Worm (Caenorhabditis elegans) whole organism, L1 larva: ENCODE data around the gene sdz-9.

Experiments used
- C34B4.2 ChIP-seq: sonication (generic microtip); optimal IDR thresholded peaks from 2 replicates; lab custom pipeline; 2017; ENCODE audit warnings: mild to moderate bottlenecking, missing genetic modification characterization, missing compliant biosample characterization
- F16B12.6 ChIP-seq: fragments of 150-350 bp; optimal IDR thresholded peaks from 2 replicates; lab custom pipeline; 2014; ENCODE audit warnings: missing biosample characterization, missing genetic modification characterization
- aha-1 ChIP-seq: fragments of 150-350 bp; optimal IDR thresholded peaks from 2 replicates; lab custom pipeline; 2014; ENCODE audit warnings: missing biosample characterization, missing genetic modification characterization
- blmp-1 ChIP-seq: fragments of 150-350 bp; optimal IDR thresholded peaks from 2 replicates; lab custom pipeline; 2014; ENCODE audit warnings: missing biosample characterization, missing genetic modification characterization
- ceh-63 ChIP-seq: fragments of 200-800 bp; sonication (Bioruptor generic); optimal IDR thresholded peaks from 2 replicates; lab custom pipeline; 2018; ENCODE audit warnings: mild to moderate bottlenecking, missing genetic modification characterization, missing compliant biosample characterization
- ceh-8 ChIP-seq: fragments of 200-800 bp; sonication (Bioruptor generic); optimal IDR thresholded peaks from 2 replicates; lab custom pipeline; 2018; ENCODE audit warnings: mild to moderate bottlenecking, missing genetic modification characterization, moderate library complexity, missing compliant biosample characterization
- ceh-82 ChIP-seq, 3 experiments: fragments of 150-350 bp in 1 of 3; sonication (generic microtip) in 2 of 3; optimal IDR thresholded peaks; 2 replicates each; lab custom pipeline; 2014 to 2017; ENCODE audit warnings: missing biosample characterization in 3 of 3, missing genetic modification characterization in 3 of 3
- efl-1 ChIP-seq, 4 experiments: fragments of 150-350 bp; optimal IDR thresholded peaks in 3 of 4; peaks in 1 of 4; 1 replicate in 1 of 4; 2 replicates in 3 of 4; lab custom pipeline; 2014; ENCODE audit warnings: missing biosample characterization in 2 of 4, missing genetic modification characterization in 2 of 4, missing genetic modification reagents in 2 of 4
- egl-27 ChIP-seq, 2 experiments: fragments of 150-350 bp in 1 of 2; sonication (generic microtip); optimal IDR thresholded peaks; 3 replicates each; lab custom pipeline; 2017 to 2018; ENCODE audit warnings: missing biosample characterization in 2 of 2, missing genetic modification characterization in 2 of 2, missing genetic modification reagents in 2 of 2
- elt-2 ChIP-seq: sonication (generic microtip); optimal IDR thresholded peaks from 2 replicates; lab custom pipeline; 2016; ENCODE audit warnings: missing genetic modification characterization, mild to moderate bottlenecking, inconsistent platforms, missing compliant biosample characterization, missing genetic modification reagents
- elt-3 ChIP-seq, 6 experiments: fragments of 150-350 bp in 1 of 6; sonication (generic microtip); optimal IDR thresholded peaks; 2 replicates each; lab custom pipeline; 2017 to 2018; ENCODE audit warnings: missing biosample characterization in 6 of 6, missing genetic modification characterization in 6 of 6, inconsistent platforms in 1 of 6
- ets-5 ChIP-seq: fragments of 200-800 bp; sonication (Bioruptor generic); IDR thresholded peaks from 2 replicates; pipeline ENCODE4 v1.3.6; 2022; ENCODE audit warnings: missing genetic modification characterization, missing compliant biosample characterization
- grh-1 ChIP-seq: fragments of 200-800 bp; sonication (Bioruptor generic); IDR thresholded peaks from 2 replicates; pipeline ENCODE4 v1.3.6; 2022; ENCODE audit warnings: missing genetic modification reagents, missing genetic modification characterization, missing compliant biosample characterization
- hlh-4 ChIP-seq: sonication (generic microtip); optimal IDR thresholded peaks from 2 replicates; lab custom pipeline; 2016; ENCODE audit warnings: mild to moderate bottlenecking, missing genetic modification characterization, missing compliant biosample characterization
- lin-14 ChIP-seq: fragments of 200-800 bp; sonication (Bioruptor generic); optimal IDR thresholded peaks from 2 replicates; lab custom pipeline; 2018; ENCODE audit warnings: mild to moderate bottlenecking, missing genetic modification characterization, moderate library complexity, missing compliant biosample characterization
- lin-15B ChIP-seq: fragments of 150-350 bp; sonication (generic microtip); optimal IDR thresholded peaks from 3 replicates; lab custom pipeline; 2014; ENCODE audit warnings: missing biosample characterization, missing genetic modification characterization
- mab-9 ChIP-seq: fragments of 200-800 bp; sonication (Bioruptor generic); IDR thresholded peaks from 2 replicates; pipeline ENCODE4 v1.3.6; 2022; ENCODE audit warnings: missing genetic modification reagents, missing genetic modification characterization, missing compliant biosample characterization
- mef-2 ChIP-seq: fragments of 150-350 bp; optimal IDR thresholded peaks from 2 replicates; lab custom pipeline; 2014; ENCODE audit warnings: missing biosample characterization, missing genetic modification characterization
- nhr-20 ChIP-seq: sonication (generic microtip); optimal IDR thresholded peaks from 2 replicates; lab custom pipeline; 2016; ENCODE audit warnings: mild to moderate bottlenecking, missing genetic modification characterization, missing compliant biosample characterization
- nhr-237 ChIP-seq: fragments of 150-350 bp; optimal IDR thresholded peaks from 2 replicates; lab custom pipeline; 2014; ENCODE audit warnings: missing biosample characterization, missing genetic modification characterization
- nhr-71 ChIP-seq: sonication (generic microtip); optimal IDR thresholded peaks from 2 replicates; lab custom pipeline; 2016; ENCODE audit warnings: mild to moderate bottlenecking, missing genetic modification characterization, moderate library complexity, missing compliant biosample characterization
- nhr-76 ChIP-seq: sonication (generic microtip); optimal IDR thresholded peaks from 2 replicates; lab custom pipeline; 2017; ENCODE audit warnings: missing biosample characterization, missing genetic modification characterization
- nhr-90 ChIP-seq: sonication (generic microtip); optimal IDR thresholded peaks from 2 replicates; lab custom pipeline; 2016; ENCODE audit warnings: mild to moderate bottlenecking, missing genetic modification characterization, missing compliant biosample characterization; ENCODE audit not compliant: poor library complexity
- pqm-1 ChIP-seq: sonication (generic microtip); optimal IDR thresholded peaks from 3 replicates; lab custom pipeline; 2017; ENCODE audit warnings: missing biosample characterization, missing genetic modification characterization
- rnt-1 ChIP-seq: sonication (generic microtip); optimal IDR thresholded peaks from 2 replicates; lab custom pipeline; 2016; ENCODE audit warnings: mild to moderate bottlenecking, missing genetic modification characterization, moderate library complexity, missing compliant biosample characterization
- snu-23 ChIP-seq: sonication (generic microtip); optimal IDR thresholded peaks from 2 replicates; lab custom pipeline; 2016; ENCODE audit warnings: missing genetic modification characterization, missing compliant biosample characterization
- sup-37 ChIP-seq: fragments of 200-800 bp; sonication (Bioruptor generic); optimal IDR thresholded peaks from 2 replicates; lab custom pipeline; 2018; ENCODE audit warnings: mild to moderate bottlenecking, missing genetic modification characterization, missing compliant biosample characterization
- unc-130 ChIP-seq: fragments of 150-350 bp; optimal IDR thresholded peaks from 2 replicates; lab custom pipeline; 2017; ENCODE audit warnings: missing biosample characterization, missing genetic modification characterization, inconsistent platforms
- unc-30 ChIP-seq: sonication (generic microtip); optimal IDR thresholded peaks from 2 replicates; lab custom pipeline; 2017; ENCODE audit warnings: missing biosample characterization, missing genetic modification characterization
- unc-62 ChIP-seq: fragments of 150-350 bp; optimal IDR thresholded peaks from 2 replicates; lab custom pipeline; 2014; ENCODE audit warnings: missing biosample characterization, missing genetic modification reagents, missing genetic modification characterization

The sdz-9 gene

DNA sequence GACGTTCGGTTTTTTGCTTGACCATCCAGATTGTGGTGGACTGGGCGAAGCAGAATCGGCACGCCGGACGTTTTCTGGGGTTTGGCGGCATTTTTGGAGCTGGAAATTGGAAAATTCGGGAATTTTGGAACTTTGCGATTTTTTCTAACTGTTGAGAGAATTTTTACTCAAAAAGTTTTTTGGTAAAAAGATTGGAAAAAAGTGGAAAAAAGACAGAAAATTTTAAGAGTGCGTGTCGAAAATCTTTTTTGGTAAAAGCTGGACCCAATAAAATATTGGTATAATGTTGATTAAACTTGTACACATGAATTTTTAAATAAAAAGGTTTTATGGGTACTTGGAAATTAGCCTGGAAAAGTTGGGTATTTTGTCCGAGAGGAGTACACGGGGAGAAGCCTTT is 31.2 kb downstream of the sdz-9 start, which contains the start of gene T05A8.7:
Gene T05A8.7, minus strand, starts transcription at position 101 of the 400 bp plus-strand sequence.
- no peak for TF ChIP-seq nhr-76 (tag; lab: Kevin White, UChicago)
- no peak for TF ChIP-seq blmp-1 (tag; lab: Kevin White, UChicago)
- no peak for TF ChIP-seq F16B12.6
- no peak for TF ChIP-seq nhr-20 (tag; lab: Kevin White, UChicago)
- TF ChIP-seq unc-30 (tag; lab: Kevin White, UChicago) = no peak
- no peak for TF ChIP-seq lin-14 (GFP tag; lab: Kevin White, UChicago)
- TF ChIP-seq aha-1 (tag; lab: Kevin White, UChicago) = no peak
- no peak for TF ChIP-seq lin-15B

- no peak for TF ChIP-seq lin-15B
- no peak for TF ChIP-seq ceh-82 (tag; optimal IDR thresholded peaks at IDR 0.05; lab: Kevin White, UChicago)
- TF ChIP-seq ceh-8 = peak; percentile 21
- no peak for TF ChIP-seq unc-130 (tag; lab: Kevin White, UChicago)
Observed at ce11 chrII:2741405-2741804, 32.0 kb downstream of the sdz-9 start.

DNA sequence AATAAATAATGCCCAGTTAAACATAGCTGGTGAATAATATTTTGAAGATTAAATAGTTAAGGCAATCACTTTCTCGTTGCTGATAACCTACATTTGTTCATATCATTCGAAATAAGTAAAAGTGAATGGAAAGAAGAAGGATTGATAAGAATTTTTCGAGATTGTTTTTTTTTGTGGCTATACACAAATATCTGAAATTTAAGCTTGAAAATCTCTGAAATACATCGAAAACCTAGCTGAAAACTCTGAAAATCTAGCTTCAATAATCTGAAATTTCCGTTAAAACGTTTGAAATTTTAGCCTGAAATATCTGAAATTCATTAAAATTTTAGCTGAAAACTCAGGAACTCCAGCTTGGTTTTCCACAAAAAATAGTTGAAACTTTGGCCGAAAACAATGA is 33.8 kb downstream of the sdz-9 start, which contains the start of gene T05A8.6:
Gene T05A8.6, minus strand, starts transcription at position 101 of the 400 bp plus-strand sequence.
- no peak for TF ChIP-seq elt-2 (tag; lab: Kevin White, UChicago)
- no peak for TF ChIP-seq mef-2 (tag; lab: Kevin White, UChicago)
- no peak for TF ChIP-seq nhr-76 (tag; lab: Kevin White, UChicago)
- TF ChIP-seq C34B4.2 (tag; lab: Kevin White, UChicago) = no peak
- no peak for TF ChIP-seq egl-27 (tag; optimal IDR thresholded peaks at IDR 0.05; lab: Kevin White, UChicago)
- no peak for TF ChIP-seq grh-1 (GFP tag; lab: Robert Waterston, UW)
- TF ChIP-seq mab-9 (GFP tag; lab: Robert Waterston, UW) = no peak
- no peak for TF ChIP-seq elt-3 (tag; optimal IDR thresholded peaks at IDR 0.05; lab: Kevin White, UChicago)
- TF ChIP-seq, all 84 proteins: peak for 0

ce11 chrII:2736938-2737337 is 36.5 kb downstream of the sdz-9 start:
- no peak for TF ChIP-seq nhr-90 (tag; lab: Kevin White, UChicago)
- no peak for TF ChIP-seq efl-1 (optimal IDR thresholded peaks at IDR 0.05; lab: Kevin White, UChicago)
- peak in 1 of 2 experiments; percentile 68 for TF ChIP-seq efl-1 (GFP tag; optimal IDR thresholded peaks at IDR 0.05 in 1 of 2; lab: Kevin White, UChicago)

- TF ChIP-seq efl-1 (optimal IDR thresholded peaks at IDR 0.05; lab: Kevin White, UChicago) = no peak
- TF ChIP-seq efl-1 (GFP tag; optimal IDR thresholded peaks at IDR 0.05 in 1 of 2; lab: Kevin White, UChicago) = peak in 1 of 2 experiments; percentile 60
- TF ChIP-seq F16B12.6 = no peak
Observed at ce11 chrII:2736156-2736728, 37.2 kb downstream of the sdz-9 start, which contains the start of gene T05A8.8. T05A8.8 (plus strand) TSS chrII:2736678.

DNA sequence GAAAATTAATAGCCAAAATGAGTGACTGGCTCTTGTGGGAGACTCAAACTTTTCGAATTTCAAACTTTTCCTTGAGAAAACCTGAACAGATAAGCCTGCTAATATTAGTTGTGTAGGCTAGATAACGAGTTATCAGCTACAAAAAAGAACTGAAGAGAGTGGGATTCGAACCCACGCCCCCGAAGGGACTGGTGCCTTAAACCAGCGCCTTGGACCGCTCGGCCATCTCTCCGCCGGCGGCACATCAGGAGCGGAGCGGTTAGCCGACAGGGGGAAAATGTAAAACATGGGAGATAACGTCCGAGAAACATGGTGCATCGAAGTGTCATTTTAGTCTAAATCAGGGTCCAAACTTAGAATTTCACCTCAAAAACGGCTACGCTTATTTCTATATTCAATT is 37.8 kb downstream of the sdz-9 start:
- TF ChIP-seq unc-62 (GFP tag; lab: Kevin White, UChicago) (no peak), snu-23 (no peak), hlh-4 (no peak), nhr-76 (tag; lab: Kevin White, UChicago) (no peak), elt-3 (tag; optimal IDR thresholded peaks at IDR 0.05; lab: Kevin White, UChicago) (no peak), ceh-63 (GFP tag; lab: Kevin White, UChicago) (no peak), nhr-71 (no peak), pqm-1 (no peak), nhr-237 (tag; lab: Kevin White, UChicago) (no peak), rnt-1 (peak; percentile 0), sup-37 (no peak), efl-1 (optimal IDR thresholded peaks at IDR 0.05; lab: Kevin White, UChicago) (no peak), efl-1 (GFP tag; optimal IDR thresholded peaks at IDR 0.05 in 1 of 2; lab: Kevin White, UChicago) (peak in 1 of 2 experiments; percentile 24), ets-5 (GFP tag; lab: Robert Waterston, UW) (no peak)
